Fruit fly (Drosophila melanogaster) whole organism: ENCODE results near the gene CG7377.

Experiments
- CG8478 ChIP-seq: fragments of >200 bp; optimal IDR thresholded peaks from 2 replicates; lab custom pipeline; 2018; ENCODE audit warnings: inconsistent platforms
- usp ChIP-seq: fragments of >200 bp; optimal IDR thresholded peaks from 2 replicates; lab custom pipeline; 2017; ENCODE audit warnings: missing biosample characterization, missing genetic modification characterization, mixed read lengths

DNA sequence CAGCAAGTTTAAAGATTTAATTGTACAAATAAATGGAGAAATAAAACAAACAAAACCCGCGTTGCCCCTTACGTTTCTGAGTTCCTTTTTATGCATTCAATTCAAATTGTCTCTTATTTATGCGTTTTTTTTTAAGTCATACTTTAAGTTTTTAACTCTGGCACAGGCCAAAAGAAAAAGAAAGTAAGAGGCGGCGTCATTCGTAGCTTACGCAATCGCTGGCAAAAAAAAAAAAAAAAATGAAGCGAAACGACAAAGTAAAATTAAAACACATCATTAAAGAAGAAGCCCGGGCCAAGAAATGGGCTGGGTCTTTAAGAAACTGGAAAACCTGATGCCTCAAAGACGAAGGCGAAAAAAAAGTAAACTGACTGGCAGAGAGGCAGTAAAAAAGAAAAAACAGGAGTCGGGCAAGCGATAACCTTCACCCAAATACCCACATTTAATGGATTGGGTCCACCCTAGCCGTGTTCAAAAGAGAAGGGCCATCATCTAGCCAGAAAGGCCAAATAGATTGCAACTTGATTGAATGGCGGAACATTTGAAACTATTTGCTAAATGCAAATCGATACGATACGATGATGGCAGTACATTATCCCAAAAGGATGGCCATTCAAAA, 45.7 kb upstream of the CG7377 start:
- TF ChIP-seq CG8478 (lab: Kevin White, UChicago) (no peak), usp (GFP tag; lab: Kevin White, UChicago) (no peak)
